Worm (Caenorhabditis elegans) whole organism, midembryonic: Measurements from ENCODE around the gene pph-2.

Experiments
- T22C8.4 ChIP-seq: fragments of 200-800 bp; sonication (Bioruptor generic); IDR thresholded peaks from 2 replicates; pipeline ENCODE4 v1.3.6; 2022; ENCODE audit warnings: missing genetic modification characterization, missing compliant biosample characterization
- cog-1 ChIP-seq: sonication (generic microtip); optimal IDR thresholded peaks from 2 replicates; lab custom pipeline; 2016; ENCODE audit warnings: missing genetic modification characterization, missing compliant biosample characterization
- flt-1 ChIP-seq: fragments of 200-800 bp; sonication (Bioruptor generic); IDR thresholded peaks from 2 replicates; pipeline ENCODE4 v1.3.6; 2022; ENCODE audit warnings: missing genetic modification characterization, missing compliant biosample characterization
- klf-2 ChIP-seq: fragments of 200-800 bp; sonication (Bioruptor generic); conservative IDR thresholded peaks from 2 replicates; pipeline ENCODE4 v1.3.6; 2022; ENCODE audit warnings: missing genetic modification reagents, missing genetic modification characterization, missing compliant biosample characterization
- med-1 ChIP-seq: sonication (generic microtip); optimal IDR thresholded peaks from 2 replicates; lab custom pipeline; 2017; ENCODE audit warnings: missing genetic modification characterization, mild to moderate bottlenecking, missing compliant biosample characterization, antibody characterized with exemption, missing genetic modification reagents; ENCODE audit not compliant: insufficient read depth
- ref-1 ChIP-seq: fragments of 200-800 bp; sonication (Bioruptor generic); conservative IDR thresholded peaks from 2 replicates; pipeline ENCODE4 v1.3.6; 2022; ENCODE audit warnings: missing genetic modification reagents, missing genetic modification characterization, missing compliant biosample characterization
- ztf-23 ChIP-seq: fragments of 200-800 bp; sonication (Bioruptor generic); IDR thresholded peaks from 2 replicates; pipeline ENCODE4 v1.3.6; 2022; ENCODE audit warnings: missing genetic modification reagents, missing genetic modification characterization, missing compliant biosample characterization
- ztf-29 ChIP-seq: fragments of 200-800 bp; sonication (Bioruptor generic); IDR thresholded peaks from 2 replicates; pipeline ENCODE4 v1.3.6; 2022; ENCODE audit warnings: missing genetic modification reagents, missing genetic modification characterization, missing compliant biosample characterization

ce11 chrIV:11917886-11918285 is 40.3 kb upstream of the pph-2 start:
- no peak for TF ChIP-seq T22C8.4
- no peak for TF ChIP-seq cog-1 (tag; lab: Kevin White, UChicago)
- TF ChIP-seq ref-1 (GFP tag; lab: Robert Waterston, UW) = no peak
- TF ChIP-seq flt-1 (GFP tag; lab: Robert Waterston, UW) = no peak
- no peak for TF ChIP-seq ztf-23 (GFP tag; lab: Robert Waterston, UW)
- TF ChIP-seq ztf-29 = no peak
- TF ChIP-seq klf-2 (GFP tag; lab: Robert Waterston, UW) = no peak
- no peak for TF ChIP-seq med-1 (GFP tag; lab: Kevin White, UChicago)
